Fruit fly (Drosophila melanogaster) whole organism, wandering third instar larva: ENCODE data around the gene CG17272.

Experiments
- Hr83 ChIP-seq: fragments of 200-300 bp; sonication (Bioruptor generic); optimal IDR thresholded peaks from 2 replicates; lab custom pipeline; 2016; ENCODE audit warnings: missing biosample characterization, mild to moderate bottlenecking, missing genetic modification characterization, moderate library complexity; ENCODE audit not compliant: poor library complexity, severe bottlenecking
- N ChIP-seq: fragments of >200 bp; optimal IDR thresholded peaks from 2 replicates; lab custom pipeline; 2018; ENCODE audit warnings: missing biosample characterization, missing external identifiers, missing genetic modification characterization
- Vsx2 ChIP-seq: fragments of 200-300, 225-300 bp; sonication (Bioruptor generic); optimal IDR thresholded peaks from 2 replicates; lab custom pipeline; 2018; ENCODE audit warnings: missing biosample characterization, missing genetic modification characterization; ENCODE audit not compliant: partially characterized antibody
- rgr ChIP-seq: fragments of 200-800 bp; sonication (Bioruptor generic); optimal IDR thresholded peaks from 3 replicates; lab custom pipeline; 2016; ENCODE audit warnings: missing biosample characterization, mild to moderate bottlenecking, missing genetic modification characterization

- TF ChIP-seq rgr (GFP tag; lab: Kevin White, UChicago) (no peak), Hr83 (GFP tag; lab: Kevin White, UChicago) (no peak), Vsx2 (no peak), N (GFP tag; lab: Kevin White, UChicago) (no peak)
These were observed 32.7 kb downstream of the CG17272 start for dm6 chr3R:20791212-20791789.
